Fruit fly (Drosophila melanogaster) whole organism, embryonic: ENCODE data around the gene REG.

ENCODE experiments used
- Antp ChIP-seq: fragments of 200-800 bp; sonication (Bioruptor generic); optimal IDR thresholded peaks from 3 replicates; lab custom pipeline; 2016; ENCODE audit warnings: missing biosample characterization, missing genetic modification characterization
- B-H1 ChIP-seq: fragments of 200-800 bp; sonication (Bioruptor generic); IDR thresholded peaks from 3 replicates; pipeline ENCODE4 v1.3.6; 2022; ENCODE audit warnings: missing biosample characterization, missing genetic modification characterization
- CG10274 ChIP-seq: fragments of 200-800 bp; sonication (Bioruptor generic); optimal IDR thresholded peaks from 3 replicates; lab custom pipeline; 2017; ENCODE audit warnings: missing biosample characterization, mild to moderate bottlenecking, missing genetic modification characterization
- CG10462 ChIP-seq: fragments of 200-800 bp; sonication (Bioruptor generic); optimal IDR thresholded peaks from 2 replicates; lab custom pipeline; 2016; ENCODE audit warnings: missing biosample characterization, missing genetic modification characterization
- CG11504 ChIP-seq: fragments of 200-800 bp; sonication (Bioruptor generic); optimal IDR thresholded peaks from 3 replicates; lab custom pipeline; 2019; ENCODE audit warnings: missing biosample characterization, mild to moderate bottlenecking, missing genetic modification characterization, moderate library complexity
- CG11696 ChIP-seq: fragments of 200-800 bp; sonication (Bioruptor generic); IDR thresholded peaks from 2 replicates; pipeline ENCODE4 v1.3.6; 2022; ENCODE audit warnings: missing biosample characterization, missing genetic modification characterization
- CG12155 ChIP-seq: fragments of 200-800 bp; sonication (Bioruptor generic); optimal IDR thresholded peaks from 3 replicates; lab custom pipeline; 2016; ENCODE audit warnings: missing biosample characterization, missing genetic modification characterization
- CG12391 ChIP-seq: fragments of 200-800 bp; sonication (Bioruptor generic); optimal IDR thresholded peaks from 3 replicates; lab custom pipeline; 2018; ENCODE audit warnings: missing biosample characterization, mild to moderate bottlenecking, missing genetic modification characterization, moderate library complexity
- CG12659 ChIP-seq: fragments of 200-800 bp; sonication (Bioruptor generic); optimal IDR thresholded peaks from 3 replicates; lab custom pipeline; 2017; ENCODE audit warnings: mild to moderate bottlenecking, missing biosample characterization, missing genetic modification reagents, missing genetic modification characterization
- CG15269 ChIP-seq: fragments of 200-800 bp; sonication (Bioruptor generic); optimal IDR thresholded peaks from 2 replicates; lab custom pipeline; 2018; ENCODE audit warnings: missing biosample characterization, mild to moderate bottlenecking, missing genetic modification characterization, moderate library complexity
- CG15479 ChIP-seq: fragments of 200-800 bp; sonication (Bioruptor generic); optimal IDR thresholded peaks from 3 replicates; lab custom pipeline; 2019; ENCODE audit warnings: missing biosample characterization, mild to moderate bottlenecking, missing genetic modification characterization, moderate library complexity
- CG16863 ChIP-seq: fragments of 200-800 bp; sonication (Bioruptor generic); optimal IDR thresholded peaks from 3 replicates; lab custom pipeline; 2016; ENCODE audit warnings: missing biosample characterization, missing genetic modification characterization
- CG18599 ChIP-seq: fragments of 200-800 bp; sonication (Bioruptor generic); optimal IDR thresholded peaks from 3 replicates; lab custom pipeline; 2017; ENCODE audit warnings: missing biosample characterization, missing genetic modification characterization, mild to moderate bottlenecking, moderate library complexity, missing genetic modification reagents
- CG31224 ChIP-seq: fragments of 200-800 bp; sonication (Bioruptor generic); IDR thresholded peaks from 2 replicates; pipeline ENCODE4 v1.3.6; 2022; ENCODE audit warnings: missing biosample characterization, missing genetic modification characterization
- CG4360 ChIP-seq: fragments of 200-800 bp; sonication (Bioruptor generic); IDR thresholded peaks from 2 replicates; pipeline ENCODE4 v1.3.6; 2022; ENCODE audit warnings: missing biosample characterization, missing genetic modification characterization
- CG6272 ChIP-seq: fragments of 200-800 bp; sonication (Bioruptor generic); IDR thresholded peaks from 2 replicates; pipeline ENCODE4 v1.3.6; 2022; ENCODE audit warnings: missing biosample characterization, missing genetic modification characterization
- CG7745 ChIP-seq: fragments of 200-800 bp; sonication (Bioruptor generic); optimal IDR thresholded peaks from 2 replicates; lab custom pipeline; 2018; ENCODE audit warnings: missing biosample characterization, mild to moderate bottlenecking, missing genetic modification characterization, moderate library complexity
- Drgx ChIP-seq: fragments of 200-800 bp; sonication (Bioruptor generic); IDR thresholded peaks from 2 replicates; pipeline ENCODE4 v1.3.6; 2022; ENCODE audit warnings: missing biosample characterization, missing genetic modification characterization
- E2f2 ChIP-seq: fragments of 200-800 bp; sonication (Bioruptor generic); IDR thresholded peaks from 2 replicates; pipeline ENCODE4 v1.3.6; 2022; ENCODE audit warnings: missing biosample characterization, missing genetic modification characterization
- Fer3 ChIP-seq: fragments of 200-800 bp; sonication (Bioruptor generic); optimal IDR thresholded peaks from 2 replicates; lab custom pipeline; 2018; ENCODE audit warnings: missing biosample characterization, mild to moderate bottlenecking, missing genetic modification characterization, moderate library complexity
- H2.0 ChIP-seq: fragments of 200-800 bp; sonication (Bioruptor generic); IDR thresholded peaks from 2 replicates; pipeline ENCODE4 v1.3.6; 2022; ENCODE audit warnings: missing biosample characterization, missing genetic modification characterization
- MBD-R2 ChIP-seq: fragments of 200-800 bp; sonication (Bioruptor generic); IDR thresholded peaks from 2 replicates; pipeline ENCODE4 v1.3.6; 2022; ENCODE audit warnings: missing biosample characterization, missing genetic modification characterization
- MTF-1 ChIP-seq: fragments of 200-800 bp; sonication (Bioruptor generic); optimal IDR thresholded peaks from 2 replicates; lab custom pipeline; 2018; ENCODE audit warnings: missing biosample characterization, mild to moderate bottlenecking, missing genetic modification characterization, borderline replicate concordance
- NK7.1 ChIP-seq: fragments of 200-800 bp; sonication (Bioruptor generic); optimal IDR thresholded peaks from 3 replicates; lab custom pipeline; 2016; ENCODE audit warnings: missing biosample characterization, missing genetic modification characterization
- PHDP ChIP-seq: fragments of 200-800 bp; sonication (Bioruptor generic); optimal IDR thresholded peaks from 3 replicates; lab custom pipeline; 2018; ENCODE audit warnings: missing biosample characterization, mild to moderate bottlenecking, missing genetic modification characterization, moderate library complexity
- Sry-δ ChIP-seq: fragments of 200-800 bp; sonication (Bioruptor generic); optimal IDR thresholded peaks from 2 replicates; lab custom pipeline; 2016; ENCODE audit warnings: missing biosample characterization, missing genetic modification characterization
- Taf1 ChIP-seq: fragments of 200-800 bp; sonication (Bioruptor generic); IDR thresholded peaks from 2 replicates; pipeline ENCODE4 v1.3.6; 2022; ENCODE audit warnings: missing biosample characterization, missing genetic modification characterization
- Tbp ChIP-seq: fragments of >200 bp; optimal IDR thresholded peaks from 2 replicates; lab custom pipeline; 2018; ENCODE audit warnings: missing biosample characterization, missing genetic modification characterization
- ara ChIP-seq: fragments of 200-800 bp; sonication (Bioruptor generic); IDR thresholded peaks from 2 replicates; pipeline ENCODE4 v1.3.6; 2022; ENCODE audit warnings: missing biosample characterization, missing genetic modification characterization
- cwo ChIP-seq: fragments of 200-800 bp; sonication (Bioruptor generic); optimal IDR thresholded peaks from 3 replicates; lab custom pipeline; 2017; ENCODE audit warnings: missing biosample characterization, missing genetic modification characterization, mild to moderate bottlenecking, moderate library complexity, missing genetic modification reagents
- danr ChIP-seq: fragments of 200-800 bp; sonication (Bioruptor generic); IDR thresholded peaks from 2 replicates; pipeline ENCODE4 v1.3.6; 2022; ENCODE audit warnings: missing biosample characterization, missing genetic modification characterization
- dysf ChIP-seq: fragments of 200-800 bp; sonication (Bioruptor generic); IDR thresholded peaks from 3 replicates; pipeline ENCODE4 v1.3.6; 2022; ENCODE audit warnings: missing biosample characterization, missing genetic modification characterization
- ems ChIP-seq: fragments of 200-800 bp; sonication (Bioruptor generic); optimal IDR thresholded peaks from 3 replicates; lab custom pipeline; 2016; ENCODE audit warnings: missing biosample characterization, missing genetic modification characterization
- esg ChIP-seq: fragments of 200-800 bp; sonication (Bioruptor generic); conservative IDR thresholded peaks from 2 replicates; pipeline ENCODE4 v1.3.6; 2022; ENCODE audit warnings: missing biosample characterization, missing genetic modification characterization
- fd3F ChIP-seq: fragments of 200-800 bp; sonication (Bioruptor generic); optimal IDR thresholded peaks from 2 replicates; lab custom pipeline; 2018; ENCODE audit warnings: missing biosample characterization, mild to moderate bottlenecking, missing genetic modification characterization, moderate library complexity
- fd96Cb ChIP-seq: fragments of 200-800 bp; sonication (Bioruptor generic); optimal IDR thresholded peaks from 2 replicates; lab custom pipeline; 2018; ENCODE audit warnings: missing biosample characterization, mild to moderate bottlenecking, missing genetic modification characterization, moderate library complexity
- ftz-f1 ChIP-seq: fragments of 200-800 bp; sonication (Bioruptor generic); optimal IDR thresholded peaks from 2 replicates; lab custom pipeline; 2016; ENCODE audit warnings: missing biosample characterization, missing genetic modification characterization
- gcm ChIP-seq: fragments of 200-800 bp; sonication (Bioruptor generic); optimal IDR thresholded peaks from 2 replicates; lab custom pipeline; 2019; ENCODE audit warnings: missing biosample characterization, mild to moderate bottlenecking, missing genetic modification characterization, moderate library complexity
- hbn ChIP-seq: fragments of 200-800 bp; sonication (Bioruptor generic); IDR thresholded peaks from 2 replicates; pipeline ENCODE4 v1.3.6; 2022; ENCODE audit warnings: missing biosample characterization, missing genetic modification characterization; ENCODE audit not compliant: partially characterized antibody
- insv ChIP-seq, 2 experiments: fragments of 200-800 bp; sonication (Bioruptor generic); optimal IDR thresholded peaks; 3 replicates each; lab custom pipeline; 2016 to 2018; ENCODE audit warnings: missing biosample characterization in 2 of 2, missing genetic modification characterization in 2 of 2
- kah ChIP-seq: fragments of 200-800 bp; sonication (Bioruptor generic); optimal IDR thresholded peaks from 2 replicates; lab custom pipeline; 2018; ENCODE audit warnings: missing biosample characterization, mild to moderate bottlenecking, missing genetic modification characterization
- nmo ChIP-seq: fragments of 200-800 bp; sonication (Bioruptor generic); optimal IDR thresholded peaks from 2 replicates; lab custom pipeline; 2018; ENCODE audit warnings: missing biosample characterization, mild to moderate bottlenecking, missing genetic modification characterization, moderate library complexity
- odd ChIP-seq: fragments of 200-800 bp; sonication (Bioruptor generic); optimal IDR thresholded peaks from 2 replicates; lab custom pipeline; 2017; ENCODE audit warnings: missing biosample characterization, mild to moderate bottlenecking, missing genetic modification characterization
- pan ChIP-seq, 4 experiments: fragments of >200 bp in 3 of 4; fragments of 200-800 bp in 1 of 4; sonication (Bioruptor generic) in 1 of 4; optimal IDR thresholded peaks in 3 of 4; IDR thresholded peaks in 1 of 4; 2 replicates each; pipeline versions ENCODE4 v1.3.6 to Lab custom; 2017 to 2022; ENCODE audit warnings: missing biosample characterization in 2 of 4, missing genetic modification characterization in 2 of 4, mixed read lengths in 1 of 4
- peb ChIP-seq: fragments of 200-800 bp; sonication (Bioruptor generic); IDR thresholded peaks from 2 replicates; pipeline ENCODE4 v1.3.6; 2022; ENCODE audit warnings: missing biosample characterization, missing genetic modification characterization
- psq ChIP-seq: fragments of 200-800 bp; sonication (Bioruptor generic); optimal IDR thresholded peaks from 2 replicates; lab custom pipeline; 2017; ENCODE audit warnings: missing biosample characterization, missing genetic modification characterization
- sens ChIP-seq: fragments of 200-800 bp; sonication (Bioruptor generic); peaks from one replicate; lab custom pipeline; 2016; ENCODE audit warnings: missing biosample characterization, missing genetic modification characterization
- sens-2 ChIP-seq: fragments of 200-800 bp; sonication (Bioruptor generic); IDR thresholded peaks from 2 replicates; pipeline ENCODE4 v1.3.6; 2022; ENCODE audit warnings: missing biosample characterization, missing genetic modification characterization
- twi ChIP-seq: fragments of 200-800 bp; optimal IDR thresholded peaks from 2 replicates; lab custom pipeline; 2019; ENCODE audit warnings: missing biosample characterization, mild to moderate bottlenecking, missing genetic modification characterization, moderate library complexity

REG gene

DNA sequence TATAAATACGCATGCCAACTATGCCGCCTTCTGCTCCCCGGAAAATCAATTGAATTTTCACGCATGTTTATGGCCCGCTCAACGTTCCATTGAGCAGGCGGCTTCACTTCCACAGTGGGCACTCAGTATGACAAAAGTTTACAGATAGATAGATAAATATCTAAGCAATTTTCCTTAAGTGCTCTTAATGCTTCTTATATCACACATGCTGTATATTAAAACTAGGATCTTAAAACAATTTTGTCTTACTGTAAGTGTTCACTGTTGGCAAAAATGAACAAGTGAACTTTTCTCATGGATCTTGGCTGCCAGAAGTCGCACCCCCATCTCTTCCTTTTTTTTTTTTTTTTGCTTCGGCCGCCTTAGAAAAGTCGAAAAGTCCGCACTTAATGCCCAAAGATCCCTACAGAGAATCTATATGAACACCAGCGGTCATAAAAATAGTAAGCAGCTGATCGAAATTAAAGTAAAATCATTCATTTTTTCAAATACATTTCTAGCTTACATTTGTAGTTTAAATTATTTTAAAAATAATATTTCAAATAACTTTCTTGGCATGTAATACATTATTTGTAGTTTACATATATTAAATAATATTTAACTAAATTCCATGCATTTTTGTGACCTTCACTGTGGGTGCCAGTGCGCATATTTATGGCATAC lies 41.1 kb downstream of the REG start (continued):
- TF ChIP-seq CG10462 (no peak), nmo (GFP tag; lab: Kevin White, UChicago) (peak; percentile 37), CG15269 (tag; lab: Kevin White, UChicago) (peak; percentile 50), Drgx (GFP tag; lab: Robert Waterston, UW) (peak; percentile 7), sens-2 (no peak), B-H1 (GFP tag; lab: Robert Waterston, UW) (no peak; the same call in 2 of the 3 replicates), Sry-δ (GFP tag; lab: Kevin White, UChicago) (no peak), CG4360 (no peak), danr (GFP tag; lab: Robert Waterston, UW) (no peak), E2f2 (0 out of 2 replicates have a peak, but pooled peaks have one; percentile 41), CG11504 (tag; lab: Kevin White, UChicago) (peak; percentile 63), kah (GFP tag; lab: Kevin White, UChicago) (no peak), psq (no peak), odd (GFP tag; lab: Kevin White, UChicago) (no peak), CG12155 (peak; percentile 27), cwo (GFP tag; lab: Kevin White, UChicago) (no peak), fd3F (peak; percentile 27), fd96Cb (tag; lab: Kevin White, UChicago) (peak; percentile 35), sens (peak; percentile 91), NK7.1 (GFP tag; lab: Kevin White, UChicago) (no peak), MTF-1 (no peak), ftz-f1 (GFP tag; lab: Kevin White, UChicago) (no peak), Fer3 (tag; lab: Kevin White, UChicago) (peak; percentile 2), CG16863 (GFP tag; lab: Kevin White, UChicago) (peak; percentile 37), CG31224 (peak; percentile 53), peb (GFP tag; lab: Robert Waterston, UW) (no peak), hbn (no peak), gcm (GFP tag; lab: Kevin White, UChicago) (peak; percentile 1), CG7745 (no peak), esg (peak; percentile 28; the same call in 1 of the 2 replicates), Taf1 (GFP tag; lab: Robert Waterston, UW) (peak; percentile 14; the same call in 1 of the 2 replicates), Antp (GFP tag; lab: Kevin White, UChicago) (peak; percentile 54), PHDP (peak; percentile 42), CG18599 (peak; percentile 4), Tbp (GFP tag; lab: Kevin White, UChicago) (no peak), dysf (GFP tag; lab: Robert Waterston, UW) (peak; percentile 61), CG12391 (peak; percentile 40), twi (tag; lab: Kevin White, UChicago) (peak; percentile 34), CG15479 (GFP tag; lab: Kevin White, UChicago) (no peak), CG11696 (GFP tag; lab: Robert Waterston, UW) (no peak), CG6272 (GFP tag; lab: Robert Waterston, UW) (peak; percentile 18; the same call in 1 of the 2 replicates), CG10274 (GFP tag; lab: Kevin White, UChicago) (peak; percentile 5), pan (optimal IDR thresholded peaks at IDR 0.05; lab: Kevin White, UChicago) (no peak), pan (GFP tag; optimal IDR thresholded peaks at IDR 0.05 in 1 of 2, IDR thresholded peaks at IDR 0.05 in 1 of 2) (peak in 1 of 2 experiments; percentile 66), H2.0 (GFP tag; lab: Robert Waterston, UW) (peak; percentile 61), ems (GFP tag; lab: Kevin White, UChicago) (peak; percentile 46), ara (GFP tag; lab: Robert Waterston, UW) (no peak), insv (GFP tag; optimal IDR thresholded peaks at IDR 0.05; lab: Kevin White, UChicago) (no peak), MBD-R2 (no peak), CG12659 (GFP tag; lab: Kevin White, UChicago) (peak; percentile 18)
